Worm (Caenorhabditis elegans) whole organism, young adult: ENCODE data around the gene rde-8.
A peak's percentile ranks its signal among the peaks of the same experiment; 100 is the strongest.

Experiments
- B0019.2 ChIP-seq: fragments of 200-800 bp; sonication (Bioruptor generic); conservative IDR thresholded peaks from 2 replicates; pipeline ENCODE4 v1.3.6; 2022; ENCODE audit warnings: missing genetic modification reagents, missing genetic modification characterization, missing compliant biosample characterization
- B0261.1 ChIP-seq: sonication (generic microtip); optimal IDR thresholded peaks from 2 replicates; lab custom pipeline; 2016; ENCODE audit warnings: mild to moderate bottlenecking, missing genetic modification characterization, moderate library complexity, missing compliant biosample characterization
- F39B2.1 ChIP-seq: fragments of 200-800 bp; sonication (Bioruptor generic); IDR thresholded peaks from 2 replicates; pipeline ENCODE4 v1.3.6; 2022; ENCODE audit warnings: missing genetic modification reagents, missing genetic modification characterization, missing compliant biosample characterization
- Y53F4B.3 ChIP-seq: fragments of 200-800 bp; sonication (Bioruptor generic); IDR thresholded peaks from 2 replicates; pipeline ENCODE4 v1.3.6; 2022; ENCODE audit warnings: missing genetic modification reagents, missing genetic modification characterization, missing compliant biosample characterization
- Y56A3A.18 ChIP-seq: fragments of 200-800 bp; sonication (Bioruptor generic); IDR thresholded peaks from 2 replicates; pipeline ENCODE4 v1.3.6; 2022; ENCODE audit warnings: missing genetic modification reagents, missing genetic modification characterization, missing compliant biosample characterization
- Y95B8A.8 ChIP-seq: fragments of 200-800 bp; sonication (Bioruptor generic); IDR thresholded peaks from 2 replicates; pipeline ENCODE4 v1.3.6; 2022; ENCODE audit warnings: missing genetic modification reagents, missing genetic modification characterization, missing compliant biosample characterization
- akir-1 ChIP-seq: fragments of 200-800 bp; sonication (Bioruptor generic); optimal IDR thresholded peaks from 2 replicates; lab custom pipeline; 2018; ENCODE audit warnings: mild to moderate bottlenecking, missing genetic modification characterization, moderate library complexity, missing compliant biosample characterization
- aptf-3 ChIP-seq: fragments of 200-800 bp; sonication (Bioruptor generic); IDR thresholded peaks from 2 replicates; pipeline ENCODE4 v1.3.6; 2022; ENCODE audit warnings: missing genetic modification characterization, missing compliant biosample characterization
- ceh-100 ChIP-seq: fragments of 200-800 bp; sonication (Bioruptor generic); IDR thresholded peaks from 2 replicates; pipeline ENCODE4 v1.3.6; 2022; ENCODE audit warnings: missing genetic modification reagents, missing genetic modification characterization, missing compliant biosample characterization
- ceh-79 ChIP-seq: sonication (generic microtip); optimal IDR thresholded peaks from 2 replicates; lab custom pipeline; 2017; ENCODE audit warnings: mild to moderate bottlenecking, missing genetic modification characterization, missing compliant biosample characterization
- egrh-3 ChIP-seq: fragments of 200-800 bp; sonication (Bioruptor generic); IDR thresholded peaks from 2 replicates; pipeline ENCODE4 v1.3.6; 2022; ENCODE audit warnings: missing genetic modification reagents, missing genetic modification characterization, missing compliant biosample characterization
- ekl-4 ChIP-seq: fragments of 200-800 bp; sonication (Bioruptor generic); IDR thresholded peaks from 2 replicates; pipeline ENCODE4 v1.3.6; 2022; ENCODE audit warnings: missing genetic modification reagents, missing genetic modification characterization, missing compliant biosample characterization
- gei-17 ChIP-seq: fragments of 200-800 bp; sonication (Bioruptor generic); optimal IDR thresholded peaks from 2 replicates; lab custom pipeline; 2018; ENCODE audit warnings: mild to moderate bottlenecking, missing genetic modification characterization, missing compliant biosample characterization
- hmg-1.2 ChIP-seq: fragments of 200-800 bp; sonication (Bioruptor generic); IDR thresholded peaks from 2 replicates; pipeline ENCODE4 v1.3.6; 2022; ENCODE audit warnings: missing genetic modification reagents, missing genetic modification characterization, missing compliant biosample characterization
- hmg-20 ChIP-seq: fragments of 200-800 bp; sonication (Bioruptor generic); IDR thresholded peaks from 2 replicates; pipeline ENCODE4 v1.3.6; 2022; ENCODE audit warnings: missing genetic modification reagents, missing genetic modification characterization, missing compliant biosample characterization
- hrde-1 ChIP-seq: sonication (generic microtip); optimal IDR thresholded peaks from 2 replicates; lab custom pipeline; 2016; ENCODE audit warnings: missing genetic modification characterization, mild to moderate bottlenecking, missing compliant biosample characterization, moderate library complexity, missing genotype, missing genetic modification reagents, borderline replicate concordance
- lag-1 ChIP-seq: fragments of 200-800 bp; sonication (Bioruptor generic); IDR thresholded peaks from 2 replicates; pipeline ENCODE4 v1.3.6; 2022; ENCODE audit warnings: missing genetic modification reagents, missing genetic modification characterization, missing compliant biosample characterization
- lir-1 ChIP-seq: fragments of 200-800 bp; sonication (Bioruptor generic); conservative IDR thresholded peaks from 2 replicates; pipeline ENCODE4 v1.3.6; 2022; ENCODE audit warnings: missing genetic modification reagents, missing genetic modification characterization, missing compliant biosample characterization
- madf-10 ChIP-seq: sonication (generic microtip); optimal IDR thresholded peaks from 2 replicates; lab custom pipeline; 2016; ENCODE audit warnings: mild to moderate bottlenecking, missing genetic modification characterization, missing compliant biosample characterization
- mcd-1 ChIP-seq: fragments of 200-800 bp; sonication (Bioruptor generic); IDR thresholded peaks from 2 replicates; pipeline ENCODE4 v1.3.6; 2022; ENCODE audit warnings: missing genetic modification reagents, missing genetic modification characterization, missing compliant biosample characterization
- nfya-2 ChIP-seq: fragments of 200-800 bp; sonication (Bioruptor generic); IDR thresholded peaks from 2 replicates; pipeline ENCODE4 v1.3.6; 2022; ENCODE audit warnings: missing genetic modification reagents, missing genetic modification characterization, missing compliant biosample characterization
- nfyb-1 ChIP-seq: fragments of 200-800 bp; sonication (Bioruptor generic); IDR thresholded peaks from 2 replicates; pipeline ENCODE4 v1.3.6; 2022; ENCODE audit warnings: missing genetic modification reagents, missing genetic modification characterization, missing compliant biosample characterization
- nhr-80 ChIP-seq: sonication (generic microtip); optimal IDR thresholded peaks from 2 replicates; lab custom pipeline; 2016; ENCODE audit warnings: missing genetic modification characterization, missing compliant biosample characterization
- nhr-90 ChIP-seq: sonication (generic microtip); optimal IDR thresholded peaks from 2 replicates; lab custom pipeline; 2016; ENCODE audit warnings: missing genotype, mild to moderate bottlenecking, missing genetic modification characterization, missing compliant biosample characterization
- pha-4 ChIP-seq: fragments of 150-350 bp; sonication (generic microtip); optimal IDR thresholded peaks from 2 replicates; lab custom pipeline; 2014; ENCODE audit warnings: missing biosample characterization, missing genetic modification reagents, missing genetic modification characterization
- sea-2 ChIP-seq: fragments of 200-800 bp; sonication (Bioruptor generic); IDR thresholded peaks from 2 replicates; pipeline ENCODE4 v1.3.6; 2022; ENCODE audit warnings: missing genetic modification characterization, missing compliant biosample characterization
- tlf-1 ChIP-seq: fragments of 200-800 bp; sonication (Bioruptor generic); optimal IDR thresholded peaks from 2 replicates; lab custom pipeline; 2018; ENCODE audit warnings: mild to moderate bottlenecking, missing genetic modification characterization, missing compliant biosample characterization
- unc-62 ChIP-seq: fragments of 150-350 bp; optimal IDR thresholded peaks from 2 replicates; lab custom pipeline; 2014; ENCODE audit warnings: missing biosample characterization, missing genetic modification reagents, missing genetic modification characterization
- zfh-2 ChIP-seq: fragments of 200-800 bp; sonication (Bioruptor generic); conservative IDR thresholded peaks from 2 replicates; pipeline ENCODE4 v1.3.6; 2022; ENCODE audit warnings: missing genetic modification reagents, missing genetic modification characterization, missing compliant biosample characterization
- ztf-26 ChIP-seq: sonication (generic microtip); optimal IDR thresholded peaks from 2 replicates; lab custom pipeline; 2017; ENCODE audit warnings: missing genetic modification characterization, missing compliant biosample characterization
- ztf-28 ChIP-seq: fragments of 200-800 bp; sonication (Bioruptor generic); IDR thresholded peaks from 2 replicates; pipeline ENCODE4 v1.3.6; 2022; ENCODE audit warnings: missing genetic modification reagents, missing genetic modification characterization, missing compliant biosample characterization
- ztf-3 ChIP-seq: fragments of 200-800 bp; sonication (Bioruptor generic); optimal IDR thresholded peaks from 2 replicates; lab custom pipeline; 2018; ENCODE audit warnings: mild to moderate bottlenecking, missing genetic modification characterization, missing compliant biosample characterization

Gene rde-8

ce11 chrIV:7114599-7114998, 11.5 kb upstream of the rde-8 start, which contains the start of gene nas-8 (continued):
- TF ChIP-seq F39B2.1 (GFP tag; lab: Robert Waterston, UW): no peak
- no peak for TF ChIP-seq ceh-100
- no peak for TF ChIP-seq Y56A3A.18 (GFP tag; lab: Robert Waterston, UW)
- no peak for TF ChIP-seq ztf-28
- no peak for TF ChIP-seq aptf-3 (GFP tag; lab: Robert Waterston, UW)
- no peak for TF ChIP-seq ztf-26 (tag; lab: Kevin White, UChicago)

- TF ChIP-seq egrh-3 (GFP tag; lab: Robert Waterston, UW): peak; percentile 63; the same call in 1 of the 2 replicates
Observed at ce11 chrIV:7112312-7112711, 9.3 kb upstream of the rde-8 start.

ce11 chrIV:7111354-7111753, 8.3 kb upstream of the rde-8 start, which contains the start of the genes ZC477.7 and ssq-3:
Gene ZC477.7, minus strand, starts transcription at chrIV:7111454.
Gene ssq-3, plus strand, starts transcription at chrIV:7111604.
- TF ChIP-seq egrh-3 (GFP tag; lab: Robert Waterston, UW): no peak
- no peak for TF ChIP-seq zfh-2
- no peak for TF ChIP-seq hmg-20
- no peak for TF ChIP-seq madf-10 (tag; lab: Kevin White, UChicago)
- no peak for TF ChIP-seq ekl-4 (GFP tag; lab: Robert Waterston, UW)
- TF ChIP-seq pha-4 (tag; lab: Kevin White, UChicago): no peak
- no peak for TF ChIP-seq B0019.2 (GFP tag; lab: Robert Waterston, UW)
- TF ChIP-seq hrde-1: no peak
- no peak for TF ChIP-seq unc-62
- TF ChIP-seq ceh-79 (tag; lab: Kevin White, UChicago): no peak
- TF ChIP-seq nfya-2: no peak

ce11 chrIV:7107893-7108292, 4.8 kb upstream of the rde-8 start, which contains the start of gene ZC477.2:
Gene ZC477.2, plus strand, starts transcription at chrIV:7108193.
- TF ChIP-seq mcd-1 (no peak), gei-17 (GFP tag; lab: Kevin White, UChicago) (no peak), ztf-3 (GFP tag; lab: Kevin White, UChicago) (no peak), Y95B8A.8 (GFP tag; lab: Robert Waterston, UW) (no peak), lir-1 (no peak), ztf-28 (no peak), tlf-1 (no peak), nfyb-1 (GFP tag; lab: Robert Waterston, UW) (no peak), sea-2 (GFP tag; lab: Robert Waterston, UW) (no peak), akir-1 (GFP tag; lab: Kevin White, UChicago) (no peak), B0261.1 (tag; lab: Kevin White, UChicago) (no peak)

- TF ChIP-seq nhr-80 (tag; lab: Kevin White, UChicago): peak; percentile 24
- TF ChIP-seq nfyb-1 (GFP tag; lab: Robert Waterston, UW): no peak
- peak; percentile 48; the same call in 1 of the 2 replicates for TF ChIP-seq hmg-1.2 (GFP tag; lab: Robert Waterston, UW)
- TF ChIP-seq nfya-2: no peak
Observed at ce11 chrIV:7099377-7099776, 3.7 kb downstream of the rde-8 start.

ce11 chrIV:7098509-7099065, 4.5 kb downstream of the rde-8 start, which contains the start of gene ZC477.4:
Gene ZC477.4, minus strand, starts transcription at chrIV:7098784.
- TF ChIP-seq lag-1 (0 out of 2 replicates have a peak, but pooled peaks have one; percentile 54), Y53F4B.3 (GFP tag; lab: Robert Waterston, UW) (no peak), F39B2.1 (GFP tag; lab: Robert Waterston, UW) (no peak), egrh-3 (GFP tag; lab: Robert Waterston, UW) (0 out of 2 replicates have a peak, but pooled peaks have one; percentile 25), nhr-90 (no peak)
